Fruit fly (Drosophila melanogaster): ENCODE measurements around the gene CG13893.

DNA sequence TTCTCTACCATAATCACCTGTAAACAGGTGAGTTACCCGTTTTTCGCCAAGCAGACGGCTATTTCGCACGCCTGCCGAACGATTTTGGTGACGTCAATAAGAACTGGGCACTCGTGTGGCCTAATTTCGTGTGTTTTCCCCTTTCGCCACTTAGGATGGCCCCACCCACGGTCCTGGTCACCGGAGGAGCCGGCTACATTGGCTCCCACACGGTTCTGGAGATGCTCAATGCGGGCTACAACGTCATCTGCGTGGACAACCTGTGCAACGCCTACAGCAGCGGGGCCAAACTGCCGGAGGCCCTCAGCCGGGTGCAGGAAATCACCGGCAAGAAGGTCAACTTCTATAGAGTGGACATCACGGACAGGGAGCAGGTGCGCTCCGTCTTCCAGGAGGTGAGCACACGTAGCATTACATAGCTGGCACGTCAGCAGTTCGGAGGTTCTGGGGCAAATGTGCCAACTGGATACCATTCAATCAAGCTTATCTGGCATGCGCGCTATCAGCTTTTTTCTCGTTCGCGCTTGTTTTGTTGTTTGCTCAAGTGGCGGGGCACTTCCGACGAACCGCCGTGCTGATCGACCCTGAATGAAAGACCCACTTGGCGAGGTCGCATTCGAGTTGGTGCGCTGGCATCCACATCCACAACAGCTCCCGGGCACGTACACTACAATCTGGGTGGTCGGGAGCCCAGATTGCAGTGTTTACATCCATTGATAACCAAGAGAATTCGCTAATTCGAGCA, 45.4 kb upstream of the CG13893 start:
- no peak for TF ChIP-seq CG14711 (tag; optimal IDR thresholded peaks at IDR 0.05)
- no peak for TF ChIP-seq CG33017 (tag; optimal IDR thresholded peaks at IDR 0.05)
- no peak for TF ChIP-seq pad (GFP tag; optimal IDR thresholded peaks at IDR 0.05)
- no peak for TF ChIP-seq cic (GFP tag; optimal IDR thresholded peaks at IDR 0.05)
- no peak for TF ChIP-seq kay (GFP tag; ENCODE audit: borderline replicate concordance)
- no peak for TF ChIP-seq CG7101 (tag; optimal IDR thresholded peaks at IDR 0.05)

Measured in whole organism, adult.